Worm (Caenorhabditis elegans) whole organism, L1 larva: ENCODE measurements around the gene F07B10.7.
A peak's percentile ranks its signal among the peaks of the same experiment; 100 is the strongest.

Experiments
- C16A3.4 ChIP-seq: fragments of 150-350 bp; optimal IDR thresholded peaks from 2 replicates; lab custom pipeline; 2014; ENCODE audit warnings: missing biosample characterization, missing genetic modification characterization
- F16B12.6 ChIP-seq: fragments of 150-350 bp; optimal IDR thresholded peaks from 2 replicates; lab custom pipeline; 2014; ENCODE audit warnings: missing biosample characterization, missing genetic modification characterization
- Y116A8C.19 ChIP-seq: sonication (generic microtip); optimal IDR thresholded peaks from 2 replicates; lab custom pipeline; 2016; ENCODE audit warnings: missing compliant biosample characterization, missing genetic modification characterization, borderline replicate concordance
- aha-1 ChIP-seq: fragments of 150-350 bp; optimal IDR thresholded peaks from 2 replicates; lab custom pipeline; 2014; ENCODE audit warnings: missing biosample characterization, missing genetic modification characterization
- ama-1 ChIP-seq: fragments of 150-350 bp; optimal IDR thresholded peaks from 2 replicates; lab custom pipeline; 2014
- blmp-1 ChIP-seq: fragments of 150-350 bp; optimal IDR thresholded peaks from 2 replicates; lab custom pipeline; 2014; ENCODE audit warnings: missing biosample characterization, missing genetic modification characterization
- ceh-63 ChIP-seq: fragments of 200-800 bp; sonication (Bioruptor generic); optimal IDR thresholded peaks from 2 replicates; lab custom pipeline; 2018; ENCODE audit warnings: mild to moderate bottlenecking, missing genetic modification characterization, missing compliant biosample characterization
- ceh-8 ChIP-seq: fragments of 200-800 bp; sonication (Bioruptor generic); optimal IDR thresholded peaks from 2 replicates; lab custom pipeline; 2018; ENCODE audit warnings: mild to moderate bottlenecking, missing genetic modification characterization, moderate library complexity, missing compliant biosample characterization
- ceh-90 ChIP-seq: sonication (generic microtip); optimal IDR thresholded peaks from 2 replicates; lab custom pipeline; 2016; ENCODE audit warnings: missing genetic modification characterization, missing compliant biosample characterization
- ces-1 ChIP-seq: fragments of 150-350 bp; optimal IDR thresholded peaks from 2 replicates; lab custom pipeline; 2014; ENCODE audit warnings: missing biosample characterization, missing genetic modification reagents, missing genetic modification characterization
- dpl-1 ChIP-seq, 3 experiments: fragments of 150-350 bp in 2 of 3; sonication (generic microtip) in 1 of 3; optimal IDR thresholded peaks; 2 replicates each; lab custom pipeline; 2014 to 2017; ENCODE audit warnings: missing biosample characterization in 3 of 3, missing genetic modification characterization in 3 of 3, missing genetic modification reagents in 3 of 3
- efl-3 ChIP-seq: fragments of 200-800 bp; sonication (Bioruptor generic); optimal IDR thresholded peaks from 2 replicates; lab custom pipeline; 2018; ENCODE audit warnings: mild to moderate bottlenecking, missing genetic modification characterization, missing compliant biosample characterization
- egl-13 ChIP-seq: sonication (generic microtip); optimal IDR thresholded peaks from 2 replicates; lab custom pipeline; 2016; ENCODE audit warnings: missing genotype, missing genetic modification reagents, missing genetic modification characterization, missing compliant biosample characterization
- elt-2 ChIP-seq: sonication (generic microtip); optimal IDR thresholded peaks from 2 replicates; lab custom pipeline; 2016; ENCODE audit warnings: missing genetic modification characterization, mild to moderate bottlenecking, inconsistent platforms, missing compliant biosample characterization, missing genetic modification reagents
- elt-3 ChIP-seq, 6 experiments: fragments of 150-350 bp in 1 of 6; sonication (generic microtip); optimal IDR thresholded peaks; 2 replicates each; lab custom pipeline; 2017 to 2018; ENCODE audit warnings: missing biosample characterization in 6 of 6, missing genetic modification characterization in 6 of 6, inconsistent platforms in 1 of 6
- ets-5 ChIP-seq: fragments of 200-800 bp; sonication (Bioruptor generic); IDR thresholded peaks from 2 replicates; pipeline ENCODE4 v1.3.6; 2022; ENCODE audit warnings: missing genetic modification characterization, missing compliant biosample characterization
- fkh-10 ChIP-seq: sonication (generic microtip); optimal IDR thresholded peaks from 2 replicates; lab custom pipeline; 2017; ENCODE audit warnings: missing biosample characterization, missing genetic modification reagents, missing genetic modification characterization
- hlh-17 ChIP-seq: fragments of 200-800 bp; sonication (Bioruptor generic); optimal IDR thresholded peaks from 2 replicates; lab custom pipeline; 2018; ENCODE audit warnings: missing genetic modification characterization, mild to moderate bottlenecking, missing compliant biosample characterization, moderate library complexity, borderline replicate concordance
- hlh-4 ChIP-seq: sonication (generic microtip); optimal IDR thresholded peaks from 2 replicates; lab custom pipeline; 2016; ENCODE audit warnings: mild to moderate bottlenecking, missing genetic modification characterization, missing compliant biosample characterization
- irx-1 ChIP-seq: sonication (generic microtip); optimal IDR thresholded peaks from 2 replicates; lab custom pipeline; 2016; ENCODE audit warnings: missing genetic modification characterization, missing compliant biosample characterization
- isw-1 ChIP-seq: fragments of 200-800 bp; sonication (Bioruptor generic); IDR thresholded peaks from 2 replicates; pipeline ENCODE4 v1.3.6; 2022; ENCODE audit warnings: missing genetic modification characterization, missing compliant biosample characterization
- lin-13 ChIP-seq: fragments of 150-350 bp; optimal IDR thresholded peaks from 2 replicates; lab custom pipeline; 2014; ENCODE audit warnings: missing biosample characterization, missing genetic modification reagents, missing genetic modification characterization
- lsy-2 ChIP-seq, 2 experiments: fragments of 150-350 bp; optimal IDR thresholded peaks; 2 replicates each; lab custom pipeline; 2014; ENCODE audit warnings: missing biosample characterization in 2 of 2, missing genetic modification characterization in 2 of 2
- mdl-1 ChIP-seq, 2 experiments: fragments of 150-350 bp; optimal IDR thresholded peaks; 2 replicates each; lab custom pipeline; 2014 to 2017; ENCODE audit warnings: missing biosample characterization in 2 of 2, missing genetic modification characterization in 2 of 2, inconsistent platforms in 1 of 2
- mef-2 ChIP-seq: fragments of 150-350 bp; optimal IDR thresholded peaks from 2 replicates; lab custom pipeline; 2014; ENCODE audit warnings: missing biosample characterization, missing genetic modification characterization
- mep-1 ChIP-seq: fragments of 150-350 bp; optimal IDR thresholded peaks from 2 replicates; lab custom pipeline; 2014; ENCODE audit warnings: missing biosample characterization, missing genetic modification characterization
- nhr-19 ChIP-seq: fragments of 200-800 bp; sonication (Bioruptor generic); conservative IDR thresholded peaks from 2 replicates; pipeline ENCODE4 v1.3.6; 2022; ENCODE audit warnings: missing genetic modification characterization, missing compliant biosample characterization
- nhr-20 ChIP-seq: sonication (generic microtip); optimal IDR thresholded peaks from 2 replicates; lab custom pipeline; 2016; ENCODE audit warnings: mild to moderate bottlenecking, missing genetic modification characterization, missing compliant biosample characterization
- nhr-28 ChIP-seq: fragments of 150-350 bp; optimal IDR thresholded peaks from 2 replicates; lab custom pipeline; 2014; ENCODE audit warnings: missing biosample characterization, missing genetic modification characterization
- nhr-76 ChIP-seq: sonication (generic microtip); optimal IDR thresholded peaks from 2 replicates; lab custom pipeline; 2017; ENCODE audit warnings: missing biosample characterization, missing genetic modification characterization
- nhr-85 ChIP-seq: sonication (generic microtip); peaks from one replicate; lab custom pipeline; 2016; ENCODE audit warnings: missing genetic modification characterization, inconsistent platforms, missing compliant biosample characterization
- nhr-90 ChIP-seq: sonication (generic microtip); optimal IDR thresholded peaks from 2 replicates; lab custom pipeline; 2016; ENCODE audit warnings: mild to moderate bottlenecking, missing genetic modification characterization, missing compliant biosample characterization; ENCODE audit not compliant: poor library complexity
- pag-3 ChIP-seq: sonication (generic microtip); optimal IDR thresholded peaks from 2 replicates; lab custom pipeline; 2017; ENCODE audit warnings: missing genetic modification characterization, mild to moderate bottlenecking, missing compliant biosample characterization, antibody characterized with exemption, borderline replicate concordance; ENCODE audit not compliant: insufficient read depth
- pax-3 ChIP-seq: fragments of 200-800 bp; sonication (Bioruptor generic); optimal IDR thresholded peaks from 2 replicates; lab custom pipeline; 2018; ENCODE audit warnings: mild to moderate bottlenecking, missing genetic modification characterization, moderate library complexity, missing compliant biosample characterization
- skn-1 ChIP-seq: fragments of 150-350 bp; optimal IDR thresholded peaks from 2 replicates; lab custom pipeline; 2014; ENCODE audit warnings: missing biosample characterization, missing genetic modification characterization
- snu-23 ChIP-seq: sonication (generic microtip); optimal IDR thresholded peaks from 2 replicates; lab custom pipeline; 2016; ENCODE audit warnings: missing genetic modification characterization, missing compliant biosample characterization
- sptf-1 ChIP-seq: fragments of 150-350 bp; optimal IDR thresholded peaks from 2 replicates; lab custom pipeline; 2014; ENCODE audit warnings: missing biosample characterization, missing genetic modification characterization
- tbx-2 ChIP-seq: sonication (generic microtip); optimal IDR thresholded peaks from 2 replicates; lab custom pipeline; 2016; ENCODE audit warnings: missing genetic modification characterization, missing compliant biosample characterization
- unc-62 ChIP-seq: fragments of 150-350 bp; optimal IDR thresholded peaks from 2 replicates; lab custom pipeline; 2014; ENCODE audit warnings: missing biosample characterization, missing genetic modification reagents, missing genetic modification characterization
- zag-1 ChIP-seq: fragments of 150-350 bp; optimal IDR thresholded peaks from 2 replicates; lab custom pipeline; 2014; ENCODE audit warnings: missing biosample characterization, missing genetic modification characterization
- zip-4 ChIP-seq: fragments of 200-800 bp; sonication (Bioruptor generic); optimal IDR thresholded peaks from 2 replicates; lab custom pipeline; 2018; ENCODE audit warnings: mild to moderate bottlenecking, missing genetic modification characterization, moderate library complexity, missing compliant biosample characterization
- ztf-11 ChIP-seq, 2 experiments: sonication (generic microtip); optimal IDR thresholded peaks; 2 replicates each; lab custom pipeline; 2016 to 2017; ENCODE audit warnings: missing genetic modification characterization in 2 of 2, missing biosample characterization in 1 of 2, missing compliant biosample characterization in 1 of 2
- ztf-4 ChIP-seq: fragments of 150-350 bp; optimal IDR thresholded peaks from 2 replicates; lab custom pipeline; 2014; ENCODE audit warnings: missing biosample characterization, missing genetic modification characterization

Gene F07B10.7

ce11 chrV:11281414-11282209, 21.1 kb upstream of the F07B10.7 start (continued):
- peak; percentile 66 for TF ChIP-seq mep-1 (tag; lab: Kevin White, UChicago)
- peak in 1 of 2 experiments; percentile 11 for TF ChIP-seq lsy-2 (tag; optimal IDR thresholded peaks at IDR 0.05; lab: Kevin White, UChicago)
- no peak for TF ChIP-seq tbx-2 (tag; lab: Kevin White, UChicago)
- TF ChIP-seq irx-1 (tag; lab: Kevin White, UChicago): peak; percentile 21
- no peak for TF ChIP-seq fkh-10 (GFP tag; lab: Kevin White, UChicago)
- TF ChIP-seq C16A3.4 (tag; lab: Kevin White, UChicago): no peak
- peak in 1 of 6 experiments; percentile 27 for TF ChIP-seq elt-3 (tag; optimal IDR thresholded peaks at IDR 0.05; lab: Kevin White, UChicago)
- TF ChIP-seq nhr-76: no peak
- no peak for TF ChIP-seq ets-5 (GFP tag; lab: Robert Waterston, UW)
- peak; percentile 97 for TF ChIP-seq blmp-1 (tag; lab: Kevin White, UChicago)
- no peak for TF ChIP-seq unc-62 (GFP tag; lab: Kevin White, UChicago)
- TF ChIP-seq isw-1 (GFP tag; lab: Robert Waterston, UW): no peak
- TF ChIP-seq nhr-90 (tag; lab: Kevin White, UChicago): no peak
- TF ChIP-seq, all 84 proteins: peak for 14

ce11 chrV:11279564-11279963, 19.0 kb upstream of the F07B10.7 start:
- TF ChIP-seq zip-4 (GFP tag; lab: Kevin White, UChicago): no peak
- no peak for TF ChIP-seq nhr-85
- no peak for TF ChIP-seq hlh-4 (tag; lab: Kevin White, UChicago)
- TF ChIP-seq ces-1 (GFP tag; lab: Kevin White, UChicago): no peak
- no peak for TF ChIP-seq lin-13
- no peak for TF ChIP-seq mdl-1 (tag; optimal IDR thresholded peaks at IDR 0.05; lab: Kevin White, UChicago)
- TF ChIP-seq C16A3.4 (tag; lab: Kevin White, UChicago): no peak
- TF ChIP-seq ceh-8 (GFP tag; lab: Kevin White, UChicago): no peak
- no peak for TF ChIP-seq nhr-28
- no peak for TF ChIP-seq sptf-1
- TF ChIP-seq ceh-90: no peak
- no peak for TF ChIP-seq snu-23 (GFP tag; lab: Kevin White, UChicago)
- TF ChIP-seq hlh-17: no peak
- TF ChIP-seq ama-1 (lab: Kevin White, UChicago): no peak
- TF ChIP-seq ztf-4: no peak
- TF ChIP-seq efl-3: no peak
- no peak for TF ChIP-seq dpl-1 (GFP tag; optimal IDR thresholded peaks at IDR 0.05; lab: Kevin White, UChicago)
- TF ChIP-seq pag-3 (tag; lab: Kevin White, UChicago): no peak

ce11 chrV:11272848-11273247, 12.3 kb upstream of the F07B10.7 start, which contains the start of gene clec-223:
clec-223 (plus strand) TSS chrV:11273148.
- no peak for TF ChIP-seq ceh-63 (GFP tag; lab: Kevin White, UChicago)
- TF ChIP-seq elt-2 (tag; lab: Kevin White, UChicago): no peak
- no peak for TF ChIP-seq nhr-20 (tag; lab: Kevin White, UChicago)
- no peak for TF ChIP-seq mef-2
- no peak for TF ChIP-seq Y116A8C.19 (tag; lab: Kevin White, UChicago)

ce11 chrV:11271051-11271450, 10.5 kb upstream of the F07B10.7 start, which contains the start of gene clec-222:
clec-222 (plus strand) TSS chrV:11271351.
- TF ChIP-seq zag-1 (tag; lab: Kevin White, UChicago) (no peak), egl-13 (tag; lab: Kevin White, UChicago) (no peak), ztf-11 (tag; optimal IDR thresholded peaks at IDR 0.05; lab: Kevin White, UChicago) (no peak), nhr-19 (GFP tag; lab: Robert Waterston, UW) (no peak), pax-3 (no peak), skn-1 (tag; lab: Kevin White, UChicago) (no peak), F16B12.6 (tag; lab: Kevin White, UChicago) (no peak), nhr-85 (no peak), lsy-2 (tag; optimal IDR thresholded peaks at IDR 0.05; lab: Kevin White, UChicago) (no peak), aha-1 (no peak), nhr-76 (no peak), pag-3 (tag; lab: Kevin White, UChicago) (no peak), hlh-4 (tag; lab: Kevin White, UChicago) (no peak)
